Fruit fly (Drosophila melanogaster) whole organism, embryonic: ENCODE measurements around the gene CG7607.
A peak's percentile ranks its signal among the peaks of the same experiment; 100 is the strongest.

ENCODE experiments used
- B-H1 ChIP-seq: fragments of 200-800 bp; sonication (Bioruptor generic); IDR thresholded peaks from 3 replicates; pipeline ENCODE4 v1.3.6; 2022; ENCODE audit warnings: missing biosample characterization, missing genetic modification characterization
- BEAF-32 ChIP-seq: fragments of 200-800 bp; sonication (Bioruptor generic); optimal IDR thresholded peaks from 3 replicates; lab custom pipeline; 2017; ENCODE audit warnings: missing biosample characterization, missing genetic modification characterization, mild to moderate bottlenecking, moderate library complexity, missing genetic modification reagents
- CG11398 ChIP-seq: fragments of 200-800 bp; sonication (Bioruptor generic); optimal IDR thresholded peaks from 2 replicates; lab custom pipeline; 2016; ENCODE audit warnings: missing biosample characterization, missing genetic modification characterization
- CG17361 ChIP-seq: fragments of 200-800 bp; sonication (Bioruptor generic); IDR thresholded peaks from 3 replicates; pipeline ENCODE4 v1.3.6; 2022; ENCODE audit warnings: missing biosample characterization, missing genetic modification characterization
- CG18262 ChIP-seq: fragments of 200-800 bp; optimal IDR thresholded peaks from 3 replicates; lab custom pipeline; 2019; ENCODE audit warnings: missing biosample characterization, mild to moderate bottlenecking, missing genetic modification characterization, moderate library complexity
- CG32767 ChIP-seq: fragments of 200-800 bp; sonication (Bioruptor generic); IDR thresholded peaks from 2 replicates; pipeline ENCODE4 v1.3.6; 2022; ENCODE audit warnings: missing biosample characterization, missing genetic modification characterization
- CG3281 ChIP-seq: fragments of 200-800 bp; sonication (Bioruptor generic); optimal IDR thresholded peaks from 3 replicates; lab custom pipeline; 2017; ENCODE audit warnings: missing biosample characterization, mild to moderate bottlenecking, missing genetic modification characterization
- CG34376 ChIP-seq: fragments of 200-800 bp; sonication (Bioruptor generic); optimal IDR thresholded peaks from 2 replicates; lab custom pipeline; 2018; ENCODE audit warnings: missing biosample characterization, mild to moderate bottlenecking, missing genetic modification characterization
- CG3726 ChIP-seq: fragments of 200-800 bp; sonication (Bioruptor generic); IDR thresholded peaks from 3 replicates; pipeline ENCODE4, ENCODE4 v1.3.6; 2022; ENCODE audit warnings: missing biosample characterization, missing genetic modification characterization
- CG4854 ChIP-seq: fragments of 200-800 bp; sonication (Bioruptor generic); optimal IDR thresholded peaks from 2 replicates; lab custom pipeline; 2016; ENCODE audit warnings: missing biosample characterization, missing genetic modification characterization, inconsistent platforms
- CG5245 ChIP-seq: fragments of 200-800 bp; sonication (Bioruptor generic); optimal IDR thresholded peaks from 3 replicates; lab custom pipeline; 2016; ENCODE audit warnings: missing biosample characterization, missing genetic modification characterization
- CG6654 ChIP-seq: fragments of 200-800 bp; sonication (Bioruptor generic); optimal IDR thresholded peaks from 2 replicates; lab custom pipeline; 2017; ENCODE audit warnings: missing biosample characterization, mild to moderate bottlenecking, missing genetic modification characterization
- CG6689 ChIP-seq: fragments of 200-800 bp; sonication (Bioruptor generic); IDR thresholded peaks from 2 replicates; pipeline ENCODE4 v1.3.6; 2022; ENCODE audit warnings: missing biosample characterization, missing genetic modification characterization
- CG7963 ChIP-seq: fragments of 200-800 bp; sonication (Bioruptor generic); IDR thresholded peaks from 3 replicates; pipeline ENCODE4 v1.3.6; 2022; ENCODE audit warnings: missing biosample characterization, missing genetic modification characterization; ENCODE audit not compliant: partially characterized antibody
- CG8765 ChIP-seq: fragments of 200-800 bp; sonication (Bioruptor generic); IDR thresholded peaks from 2 replicates; pipeline ENCODE4 v1.3.6; 2022; ENCODE audit warnings: missing biosample characterization, missing genetic modification characterization
- CG8944 ChIP-seq: fragments of 200-800 bp; sonication (Bioruptor generic); optimal IDR thresholded peaks from 3 replicates; lab custom pipeline; 2016; ENCODE audit warnings: missing biosample characterization, missing genetic modification characterization
- CG9797 ChIP-seq: fragments of 200-800 bp; sonication (Bioruptor generic); optimal IDR thresholded peaks from 3 replicates; lab custom pipeline; 2018; ENCODE audit warnings: missing biosample characterization, mild to moderate bottlenecking, missing genetic modification characterization
- CoRest ChIP-seq: fragments of 200-800 bp; sonication (Bioruptor generic); optimal IDR thresholded peaks from 3 replicates; lab custom pipeline; 2018; ENCODE audit warnings: missing biosample characterization, mild to moderate bottlenecking, missing genetic modification characterization, moderate library complexity
- Dfd ChIP-seq, 2 experiments: fragments of >200 bp; optimal IDR thresholded peaks; 2 replicates each; lab custom pipeline; 2017; ENCODE audit warnings: missing biosample characterization in 2 of 2, missing genetic modification characterization in 2 of 2
- Doc3 ChIP-seq: fragments of 200-800 bp; sonication (Bioruptor generic); IDR thresholded peaks from 3 replicates; pipeline ENCODE4 v1.3.6; 2022; ENCODE audit warnings: missing biosample characterization, missing genetic modification characterization; ENCODE audit not compliant: partially characterized antibody
- Dp ChIP-seq: fragments of 200-800 bp; sonication (Bioruptor generic); optimal IDR thresholded peaks from 2 replicates; lab custom pipeline; 2018; ENCODE audit warnings: missing biosample characterization, mild to moderate bottlenecking, missing genetic modification characterization, moderate library complexity
- E2f2 ChIP-seq: fragments of 200-800 bp; sonication (Bioruptor generic); IDR thresholded peaks from 2 replicates; pipeline ENCODE4 v1.3.6; 2022; ENCODE audit warnings: missing biosample characterization, missing genetic modification characterization
- Fer2 ChIP-seq: fragments of 200-800 bp; sonication (Bioruptor generic); optimal IDR thresholded peaks from 2 replicates; lab custom pipeline; 2018; ENCODE audit warnings: missing biosample characterization, mild to moderate bottlenecking, missing genetic modification characterization, moderate library complexity
- H15 ChIP-seq: fragments of 200-800 bp; sonication (Bioruptor generic); IDR thresholded peaks from 3 replicates; pipeline ENCODE4 v1.3.6; 2022; ENCODE audit warnings: missing biosample characterization, missing genetic modification characterization
- H2.0 ChIP-seq: fragments of 200-800 bp; sonication (Bioruptor generic); IDR thresholded peaks from 2 replicates; pipeline ENCODE4 v1.3.6; 2022; ENCODE audit warnings: missing biosample characterization, missing genetic modification characterization
- HmgZ ChIP-seq: fragments of 200-800 bp; sonication (Bioruptor generic); optimal IDR thresholded peaks from 2 replicates; lab custom pipeline; 2018; ENCODE audit warnings: missing biosample characterization, mild to moderate bottlenecking, missing genetic modification characterization
- Hr78 ChIP-seq, 2 experiments: fragments of 200-800 bp in 1 of 2; fragments of >200 bp in 1 of 2; sonication (Bioruptor generic) in 1 of 2; optimal IDR thresholded peaks; 2 replicates each; lab custom pipeline; 2017 to 2019; ENCODE audit warnings: missing biosample characterization in 2 of 2, missing genetic modification characterization in 2 of 2, mild to moderate bottlenecking in 1 of 2, moderate library complexity in 1 of 2
- Myb ChIP-seq: fragments of 200-800 bp; sonication (Bioruptor generic); optimal IDR thresholded peaks from 2 replicates; lab custom pipeline; 2016; ENCODE audit warnings: missing biosample characterization, missing genetic modification characterization
- NC2β ChIP-seq: fragments of 200-800 bp; sonication (Bioruptor generic); optimal IDR thresholded peaks from 2 replicates; lab custom pipeline; 2016; ENCODE audit warnings: missing biosample characterization, missing genetic modification characterization
- Sin3A ChIP-seq: fragments of >200 bp; optimal IDR thresholded peaks from 2 replicates; lab custom pipeline; 2018
- YL-1 ChIP-seq: fragments of 200-800 bp; sonication (Bioruptor generic); optimal IDR thresholded peaks from 3 replicates; lab custom pipeline; 2017; ENCODE audit warnings: missing biosample characterization, mild to moderate bottlenecking, missing genetic modification characterization
- ase ChIP-seq: fragments of 200-800 bp; sonication (Bioruptor generic); IDR thresholded peaks from 3 replicates; pipeline ENCODE4 v1.3.6; 2022; ENCODE audit warnings: missing biosample characterization, missing genetic modification characterization
- az2 ChIP-seq: fragments of 200-800 bp; sonication (Bioruptor generic); optimal IDR thresholded peaks from 3 replicates; lab custom pipeline; 2016; ENCODE audit warnings: missing biosample characterization, missing genetic modification characterization
- bab2 ChIP-seq: fragments of 200-800 bp; sonication (Bioruptor generic); optimal IDR thresholded peaks from 2 replicates; lab custom pipeline; 2016; ENCODE audit warnings: missing biosample characterization, missing genetic modification characterization
- cato ChIP-seq: fragments of 200-800 bp; sonication (Bioruptor generic); optimal IDR thresholded peaks from 2 replicates; lab custom pipeline; 2016; ENCODE audit warnings: missing biosample characterization, missing genetic modification characterization, borderline replicate concordance
- ci ChIP-seq: fragments of 200-800 bp; sonication (Bioruptor generic); IDR thresholded peaks from 3 replicates; pipeline ENCODE4 v1.3.6; 2022; ENCODE audit warnings: missing biosample characterization, missing genetic modification characterization
- esg ChIP-seq: fragments of 200-800 bp; sonication (Bioruptor generic); conservative IDR thresholded peaks from 2 replicates; pipeline ENCODE4 v1.3.6; 2022; ENCODE audit warnings: missing biosample characterization, missing genetic modification characterization
- gce ChIP-seq: fragments of 200-800 bp; sonication (Bioruptor generic); IDR thresholded peaks from 3 replicates; pipeline ENCODE4 v1.3.6; 2022; ENCODE audit warnings: missing biosample characterization, missing genetic modification characterization
- gsb ChIP-seq: fragments of 200-800 bp; sonication (Bioruptor generic); IDR thresholded peaks from 2 replicates; pipeline ENCODE4 v1.3.6; 2022; ENCODE audit warnings: missing biosample characterization, missing genetic modification characterization
- gsb-n ChIP-seq: fragments of 200-800 bp; sonication (Bioruptor generic); optimal IDR thresholded peaks from 3 replicates; lab custom pipeline; 2018; ENCODE audit warnings: missing biosample characterization, mild to moderate bottlenecking, missing genetic modification characterization
- gt ChIP-seq: fragments of 200-800 bp; sonication (Bioruptor generic); IDR thresholded peaks from 2 replicates; pipeline ENCODE4 v1.3.6; 2022; ENCODE audit warnings: missing biosample characterization, missing genetic modification characterization
- h ChIP-seq: fragments of >200 bp; optimal IDR thresholded peaks from 2 replicates; lab custom pipeline; 2017
- jumu ChIP-seq: fragments of 200-800 bp; sonication (Bioruptor generic); optimal IDR thresholded peaks from 3 replicates; lab custom pipeline; 2016; ENCODE audit warnings: missing biosample characterization, missing genetic modification characterization
- ken ChIP-seq: fragments of 200-800 bp; sonication (Bioruptor generic); IDR thresholded peaks from 3 replicates; pipeline ENCODE4 v1.3.6; 2022; ENCODE audit warnings: missing biosample characterization, missing genetic modification characterization
- lab ChIP-seq: fragments of 200-800 bp; sonication (Bioruptor generic); optimal IDR thresholded peaks from 3 replicates; lab custom pipeline; 2017; ENCODE audit warnings: missing biosample characterization, missing genetic modification characterization, mild to moderate bottlenecking, moderate library complexity, missing genetic modification reagents
- p53 ChIP-seq: fragments of 200-800 bp; sonication (Bioruptor generic); optimal IDR thresholded peaks from 2 replicates; lab custom pipeline; 2016; ENCODE audit warnings: missing biosample characterization, missing genetic modification characterization
- pros ChIP-seq: fragments of 200-800 bp; sonication (Bioruptor generic); optimal IDR thresholded peaks from 3 replicates; lab custom pipeline; 2019; ENCODE audit warnings: missing biosample characterization, mild to moderate bottlenecking, missing genetic modification characterization, moderate library complexity
- ssp ChIP-seq: fragments of 200-800 bp; sonication (Bioruptor generic); IDR thresholded peaks from 2 replicates; pipeline ENCODE4 v1.3.6; 2022; ENCODE audit warnings: missing biosample characterization, missing genetic modification characterization
- tup ChIP-seq: fragments of 200-800 bp; sonication (Bioruptor generic); optimal IDR thresholded peaks from 2 replicates; lab custom pipeline; 2016; ENCODE audit warnings: missing biosample characterization, mild to moderate bottlenecking, missing genetic modification characterization, moderate library complexity
- vfl ChIP-seq: fragments of 200-800 bp; sonication (Bioruptor generic); optimal IDR thresholded peaks from 2 replicates; lab custom pipeline; 2016; ENCODE audit warnings: missing biosample characterization, missing genetic modification characterization
- zfh1 ChIP-seq: fragments of 200-800 bp; sonication (Bioruptor generic); IDR thresholded peaks from 3 replicates; pipeline ENCODE4 v1.3.6; 2022; ENCODE audit warnings: missing biosample characterization, missing genetic modification characterization

The CG7607 gene

dm6 chr3L:11214406-11215243, 15.2 kb downstream of the CG7607 start, which contains the start of gene CG42671 (continued):
- TF ChIP-seq gce (GFP tag; lab: Robert Waterston, UW) (no peak), gsb (no peak), bab2 (no peak), CG3281 (GFP tag; lab: Kevin White, UChicago) (no peak), ci (GFP tag; lab: Robert Waterston, UW) (no peak; the same call in 2 of the 3 replicates), ase (GFP tag; lab: Robert Waterston, UW) (no peak), jumu (GFP tag; lab: Kevin White, UChicago) (no peak), Dp (GFP tag; lab: Kevin White, UChicago) (peak; percentile 60), H15 (no peak), NC2β (no peak), CG6654 (GFP tag; lab: Kevin White, UChicago) (no peak), gt (GFP tag; lab: Robert Waterston, UW) (no peak), CG4854 (GFP tag; lab: Kevin White, UChicago) (no peak), CG18262 (no peak), vfl (no peak), CG8944 (GFP tag; lab: Kevin White, UChicago) (no peak), BEAF-32 (GFP tag; lab: Kevin White, UChicago) (peak; percentile 16), Dfd (GFP tag; optimal IDR thresholded peaks at IDR 0.05; lab: Kevin White, UChicago) (no peak), ken (no peak), zfh1 (no peak), CG32767 (GFP tag; lab: Robert Waterston, UW) (no peak), cato (GFP tag; lab: Kevin White, UChicago) (no peak), CG17361 (no peak), CG5245 (no peak), gsb-n (tag; lab: Kevin White, UChicago) (peak; percentile 10), CG7963 (GFP tag; lab: Robert Waterston, UW) (no peak), lab (GFP tag; lab: Kevin White, UChicago) (no peak), YL-1 (GFP tag; lab: Kevin White, UChicago) (peak; percentile 7), az2 (GFP tag; lab: Kevin White, UChicago) (no peak), tup (no peak), CG3726 (no peak), CG8765 (GFP tag; lab: Robert Waterston, UW) (no peak), CG9797 (GFP tag; lab: Kevin White, UChicago) (peak; percentile 48), CoRest (no peak), CG6689 (GFP tag; lab: Robert Waterston, UW) (no peak), ssp (GFP tag; lab: Robert Waterston, UW) (no peak), p53 (GFP tag; lab: Kevin White, UChicago) (no peak), CG34376 (GFP tag; lab: Kevin White, UChicago) (peak; percentile 4), esg (GFP tag; lab: Robert Waterston, UW) (no peak), Myb (peak; percentile 93), pros (GFP tag; lab: Kevin White, UChicago) (no peak), Sin3A (lab: Kevin White, UChicago) (no peak), Hr78 (GFP tag; optimal IDR thresholded peaks at IDR 0.05; lab: Kevin White, UChicago) (no peak), HmgZ (tag; lab: Kevin White, UChicago) (no peak), h (lab: Kevin White, UChicago) (no peak), Fer2 (tag; lab: Kevin White, UChicago) (no peak), B-H1 (GFP tag; lab: Robert Waterston, UW) (no peak), H2.0 (GFP tag; lab: Robert Waterston, UW) (no peak), CG11398 (GFP tag; lab: Kevin White, UChicago) (no peak), Doc3 (GFP tag; lab: Robert Waterston, UW) (no peak), E2f2 (GFP tag; lab: Robert Waterston, UW) (peak; percentile 52; the same call in 1 of the 2 replicates)
